In genomic region chrII:14563766-14564370, ce11 we compare ENCODE assay signal across 1 worm cellular context.
TF ChIP-seq lines count a peak whose summit lies in the region.

No protein-coding gene starts in this region.

TF ChIP-seq in whole organism, L1 larva, 84 proteins besides CTCF, POLR2A, EP300 and RAD21 (continued from another document):
- TF ChIP-seq dpl-1 (GFP tag; optimal IDR thresholded peaks at IDR 0.05; lab: Kevin White, UChicago) (peak in 1 of 3 experiments; percentile 38), nhr-47 (tag; optimal IDR thresholded peaks at IDR 0.05; lab: Kevin White, UChicago) (peak; percentile 34), rnt-1 (tag; optimal IDR thresholded peaks at IDR 0.05; lab: Kevin White, UChicago) (peak; percentile 26), ztf-11 (tag; optimal IDR thresholded peaks at IDR 0.05; lab: Kevin White, UChicago) (peak in 1 of 2 experiments; percentile 14), efl-1 (optimal IDR thresholded peaks at IDR 0.05; lab: Kevin White, UChicago) (peak; percentile 31 to 45), efl-1 (GFP tag; optimal IDR thresholded peaks at IDR 0.05 in 1 of 2; lab: Kevin White, UChicago) (peak in 1 of 2 experiments; percentile 91), F16B12.6 (tag; optimal IDR thresholded peaks at IDR 0.05; lab: Kevin White, UChicago) (peak; percentile 57)
